Worm (Caenorhabditis elegans) whole organism, L3 larva: ENCODE measurements around the gene F26C11.3.

Experiments used
- R02D3.7 ChIP-seq: fragments of 150-350 bp; optimal IDR thresholded peaks from 2 replicates; lab custom pipeline; 2014; ENCODE audit warnings: missing biosample characterization, missing genetic modification characterization
- ama-1 ChIP-seq: fragments of 150-350 bp; optimal IDR thresholded peaks from 2 replicates; lab custom pipeline; 2018
- ceh-82 ChIP-seq: fragments of 150-350 bp; optimal IDR thresholded peaks from 2 replicates; lab custom pipeline; 2014; ENCODE audit warnings: missing biosample characterization, missing genetic modification characterization
- ceh-9 ChIP-seq: sonication (generic microtip); optimal IDR thresholded peaks from 2 replicates; lab custom pipeline; 2018; ENCODE audit warnings: missing biosample characterization, missing genetic modification characterization
- daf-12 ChIP-seq: fragments of 150-350 bp; optimal IDR thresholded peaks from 2 replicates; lab custom pipeline; 2014; ENCODE audit warnings: missing biosample characterization, missing genetic modification reagents, missing genetic modification characterization
- egl-27 ChIP-seq: sonication (generic microtip); optimal IDR thresholded peaks from 4 replicates; lab custom pipeline; 2017; ENCODE audit warnings: missing biosample characterization, missing genetic modification reagents, missing genetic modification characterization
- egl-5 ChIP-seq: fragments of 150-350 bp; optimal IDR thresholded peaks from 2 replicates; lab custom pipeline; 2017; ENCODE audit warnings: missing biosample characterization, missing genetic modification reagents, missing genetic modification characterization, inconsistent platforms
- elt-2 ChIP-seq: sonication (generic microtip); optimal IDR thresholded peaks from 2 replicates; lab custom pipeline; 2016; ENCODE audit warnings: missing genetic modification reagents, mild to moderate bottlenecking, missing genetic modification characterization, missing compliant biosample characterization
- eor-1 ChIP-seq, 2 experiments: fragments of 150-350 bp; optimal IDR thresholded peaks; 2 replicates each; lab custom pipeline; 2014 to 2018; ENCODE audit warnings: missing biosample characterization in 2 of 2, missing genetic modification characterization in 2 of 2
- hmg-11 ChIP-seq: sonication (generic microtip); optimal IDR thresholded peaks from 2 replicates; lab custom pipeline; 2016; ENCODE audit warnings: missing genetic modification characterization, missing compliant biosample characterization
- jun-1 ChIP-seq: fragments of 150-350 bp; optimal IDR thresholded peaks from 2 replicates; lab custom pipeline; 2014; ENCODE audit warnings: missing biosample characterization, missing genetic modification reagents, missing genetic modification characterization
- lin-15B ChIP-seq: fragments of 150-350 bp; optimal IDR thresholded peaks from 2 replicates; lab custom pipeline; 2014; ENCODE audit warnings: missing biosample characterization, missing genetic modification characterization
- lin-39 ChIP-seq: fragments of 150-350 bp; optimal IDR thresholded peaks from 2 replicates; lab custom pipeline; 2018; ENCODE audit warnings: missing biosample characterization, missing genetic modification reagents, missing genetic modification characterization
- lsy-12 ChIP-seq: sonication (generic microtip); optimal IDR thresholded peaks from 2 replicates; lab custom pipeline; 2016; ENCODE audit warnings: mild to moderate bottlenecking, missing genetic modification characterization, missing compliant biosample characterization
- mdl-1 ChIP-seq: fragments of 150-350 bp; optimal IDR thresholded peaks from 2 replicates; lab custom pipeline; 2014; ENCODE audit warnings: missing biosample characterization, missing genetic modification characterization
- mml-1 ChIP-seq: fragments of 150-350 bp; sonication (generic microtip); optimal IDR thresholded peaks from 3 replicates; lab custom pipeline; 2014; ENCODE audit warnings: missing biosample characterization, missing genetic modification characterization
- nfya-1 ChIP-seq: sonication (generic microtip); optimal IDR thresholded peaks from 2 replicates; lab custom pipeline; 2017; ENCODE audit warnings: missing genetic modification characterization, mild to moderate bottlenecking, missing compliant biosample characterization, antibody characterized with exemption, moderate library complexity; ENCODE audit not compliant: insufficient read depth
- nhr-11 ChIP-seq: fragments of 150-350 bp; optimal IDR thresholded peaks from 2 replicates; lab custom pipeline; 2014; ENCODE audit warnings: missing biosample characterization, missing genetic modification characterization
- nhr-12 ChIP-seq: fragments of 150-350 bp; optimal IDR thresholded peaks from 2 replicates; lab custom pipeline; 2014; ENCODE audit warnings: missing biosample characterization, missing genetic modification characterization
- nhr-23 ChIP-seq: fragments of 150-350 bp; optimal IDR thresholded peaks from 2 replicates; lab custom pipeline; 2014; ENCODE audit warnings: missing biosample characterization, missing genetic modification reagents, missing genetic modification characterization
- nhr-28 ChIP-seq: fragments of 150-350 bp; optimal IDR thresholded peaks from 2 replicates; lab custom pipeline; 2014; ENCODE audit warnings: missing biosample characterization, missing genetic modification characterization
- nhr-43 ChIP-seq: sonication (generic microtip); optimal IDR thresholded peaks from 2 replicates; lab custom pipeline; 2016; ENCODE audit warnings: mild to moderate bottlenecking, missing genetic modification characterization, missing compliant biosample characterization; ENCODE audit not compliant: poor library complexity, severe bottlenecking
- nhr-67 ChIP-seq: fragments of 150-350 bp; optimal IDR thresholded peaks from 2 replicates; lab custom pipeline; 2014; ENCODE audit warnings: missing biosample characterization, missing genetic modification characterization
- nhr-77 ChIP-seq: fragments of 150-350 bp; optimal IDR thresholded peaks from 2 replicates; lab custom pipeline; 2014; ENCODE audit warnings: missing biosample characterization, missing genetic modification characterization
- pha-4 ChIP-seq: fragments of 150-350 bp; optimal IDR thresholded peaks from 2 replicates; lab custom pipeline; 2014; ENCODE audit warnings: missing biosample characterization, missing genetic modification reagents, missing genetic modification characterization
- pqm-1 ChIP-seq: fragments of 150-350 bp; optimal IDR thresholded peaks from 2 replicates; lab custom pipeline; 2017; ENCODE audit warnings: missing biosample characterization, missing genetic modification characterization, inconsistent platforms
- sea-2 ChIP-seq: fragments of 150-350 bp; sonication (generic microtip); optimal IDR thresholded peaks from 4 replicates; lab custom pipeline; 2014; ENCODE audit warnings: missing biosample characterization, missing genetic modification reagents, missing genetic modification characterization
- skn-1 ChIP-seq: fragments of 150-350 bp; optimal IDR thresholded peaks from 2 replicates; lab custom pipeline; 2014; ENCODE audit warnings: missing biosample characterization, missing genetic modification characterization
- snpc-4 ChIP-seq: fragments of 150-350 bp; optimal IDR thresholded peaks from 2 replicates; lab custom pipeline; 2014; ENCODE audit warnings: missing biosample characterization, missing genetic modification characterization
- unc-39 ChIP-seq: sonication (generic microtip); optimal IDR thresholded peaks from 4 replicates; lab custom pipeline; 2017; ENCODE audit warnings: missing biosample characterization, missing genetic modification characterization
- ztf-11 ChIP-seq: fragments of 150-350 bp; optimal IDR thresholded peaks from 2 replicates; lab custom pipeline; 2014; ENCODE audit warnings: missing biosample characterization, missing genetic modification characterization
- ztf-4 ChIP-seq: fragments of 150-350 bp; optimal IDR thresholded peaks from 2 replicates; lab custom pipeline; 2014; ENCODE audit warnings: missing biosample characterization, missing genetic modification characterization

Gene F26C11.3

DNA sequence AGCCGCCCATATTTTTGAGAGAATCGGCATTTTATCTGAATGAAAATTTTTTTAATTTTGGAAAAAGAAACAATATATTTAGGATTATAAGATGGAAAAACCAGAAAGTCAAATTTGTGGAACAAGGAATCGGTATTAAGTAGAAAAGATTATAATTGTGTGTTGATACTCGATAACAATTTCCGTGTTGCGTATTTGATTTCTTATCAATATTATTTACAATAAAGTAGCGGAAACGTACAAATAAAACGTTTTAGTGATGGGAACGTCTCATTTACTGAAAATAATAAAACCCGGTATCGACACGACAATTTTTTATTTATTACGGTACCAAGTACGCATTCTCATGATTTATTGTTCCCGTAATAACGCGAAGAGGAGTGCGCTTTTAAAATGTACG lies 22.0 kb upstream of the F26C11.3 start, which contains the start of gene C05C10.3:
TSS of gene C05C10.3 (minus strand) at position 35 of the 400 bp plus-strand sequence.
- TF ChIP-seq lin-39 (tag; lab: Kevin White, UChicago): no peak
- no peak for TF ChIP-seq nhr-77
- no peak for TF ChIP-seq daf-12 (tag; lab: Kevin White, UChicago)
- no peak for TF ChIP-seq hmg-11 (tag; lab: Kevin White, UChicago)
- no peak for TF ChIP-seq R02D3.7 (tag; lab: Kevin White, UChicago)
- peak; percentile 60 for TF ChIP-seq elt-2 (tag; lab: Kevin White, UChicago)
- TF ChIP-seq skn-1 (tag; lab: Kevin White, UChicago): no peak
- TF ChIP-seq mml-1 (tag; lab: Kevin White, UChicago): no peak
- no peak for TF ChIP-seq nhr-67
- no peak for TF ChIP-seq sea-2 (GFP tag; lab: Kevin White, UChicago)
- no peak for TF ChIP-seq egl-27 (tag; lab: Kevin White, UChicago)
- peak; percentile 75 for TF ChIP-seq pqm-1 (tag; lab: Kevin White, UChicago)
- no peak for TF ChIP-seq eor-1 (tag; optimal IDR thresholded peaks at IDR 0.05; lab: Kevin White, UChicago)
- no peak for TF ChIP-seq nhr-43 (tag; lab: Kevin White, UChicago)
- TF ChIP-seq pha-4 (tag; lab: Kevin White, UChicago): peak; percentile 6
- TF ChIP-seq ztf-11 (tag; lab: Kevin White, UChicago): no peak
- no peak for TF ChIP-seq nhr-23
- TF ChIP-seq ceh-9 (tag; lab: Kevin White, UChicago): no peak
- no peak for TF ChIP-seq ama-1 (lab: Kevin White, UChicago)
- TF ChIP-seq unc-39: no peak
- TF ChIP-seq snpc-4 (tag; lab: Kevin White, UChicago): no peak

DNA sequence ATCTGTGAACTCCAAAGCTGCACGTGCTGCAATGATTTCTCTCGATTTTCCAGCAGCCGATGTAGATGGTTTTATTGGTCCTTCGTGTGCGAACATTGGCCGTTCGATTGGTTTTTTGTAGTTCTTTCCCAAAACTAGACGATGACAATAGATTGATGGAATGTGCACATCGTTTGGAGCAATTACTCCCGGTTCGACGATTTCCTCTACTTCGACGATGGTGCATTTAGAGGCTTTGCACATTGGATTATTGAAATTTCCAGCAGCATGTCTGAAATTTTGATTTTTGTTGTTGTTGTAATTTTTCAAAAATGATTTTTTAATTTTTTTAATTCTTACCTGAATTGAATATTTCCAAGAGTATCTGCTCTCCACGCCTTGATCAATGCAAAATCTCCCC lies 20.8 kb upstream of the F26C11.3 start:
- TF ChIP-seq nfya-1 (tag; lab: Kevin White, UChicago) (no peak), ama-1 (lab: Kevin White, UChicago) (peak; percentile 55)

ce11 chrII:9935044-9935599 lies 20.2 kb upstream of the F26C11.3 start:
- no peak for TF ChIP-seq lin-39 (tag; lab: Kevin White, UChicago)
- TF ChIP-seq nhr-12 (tag; lab: Kevin White, UChicago): no peak
- no peak for TF ChIP-seq mml-1 (tag; lab: Kevin White, UChicago)
- peak; percentile 38 for TF ChIP-seq pha-4 (tag; lab: Kevin White, UChicago)
- peak; percentile 37 for TF ChIP-seq ama-1 (lab: Kevin White, UChicago)
- no peak for TF ChIP-seq ztf-4 (tag; lab: Kevin White, UChicago)
- TF ChIP-seq nhr-11 (tag; lab: Kevin White, UChicago): no peak
- TF ChIP-seq nhr-28: no peak
- TF ChIP-seq elt-2 (tag; lab: Kevin White, UChicago): peak; percentile 83
- TF ChIP-seq ceh-9 (tag; lab: Kevin White, UChicago): no peak
- no peak for TF ChIP-seq mdl-1
- TF ChIP-seq nhr-43 (tag; lab: Kevin White, UChicago): no peak
- TF ChIP-seq lin-15B (tag; lab: Kevin White, UChicago): no peak
- no peak for TF ChIP-seq nhr-77
- TF ChIP-seq jun-1 (tag; lab: Kevin White, UChicago): no peak
- peak; percentile 82 for TF ChIP-seq pqm-1 (tag; lab: Kevin White, UChicago)
- TF ChIP-seq snpc-4 (tag; lab: Kevin White, UChicago): no peak

DNA sequence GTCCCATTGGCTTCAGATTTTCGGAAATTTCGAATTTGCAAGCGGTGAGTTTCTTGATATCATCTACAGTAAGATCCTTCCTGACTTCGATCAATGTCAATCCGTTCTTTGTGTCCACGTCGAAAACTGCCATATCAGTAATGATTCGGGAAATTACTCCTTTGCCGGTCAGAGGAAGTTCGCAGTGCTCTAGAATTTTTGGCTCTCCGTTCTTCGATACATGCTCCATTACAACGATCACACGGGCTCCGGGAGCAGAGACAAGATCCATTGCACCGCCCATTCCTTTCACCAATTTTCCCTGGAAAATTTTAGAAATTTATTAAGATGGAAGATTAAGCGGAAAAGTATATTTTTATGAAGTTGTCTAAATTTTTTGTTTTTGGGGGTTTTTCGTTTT lies 19.7 kb upstream of the F26C11.3 start:
- TF ChIP-seq nhr-43 (tag; lab: Kevin White, UChicago) (peak; percentile 41), ama-1 (lab: Kevin White, UChicago) (peak; percentile 86), ceh-82 (tag; lab: Kevin White, UChicago) (no peak)

DNA sequence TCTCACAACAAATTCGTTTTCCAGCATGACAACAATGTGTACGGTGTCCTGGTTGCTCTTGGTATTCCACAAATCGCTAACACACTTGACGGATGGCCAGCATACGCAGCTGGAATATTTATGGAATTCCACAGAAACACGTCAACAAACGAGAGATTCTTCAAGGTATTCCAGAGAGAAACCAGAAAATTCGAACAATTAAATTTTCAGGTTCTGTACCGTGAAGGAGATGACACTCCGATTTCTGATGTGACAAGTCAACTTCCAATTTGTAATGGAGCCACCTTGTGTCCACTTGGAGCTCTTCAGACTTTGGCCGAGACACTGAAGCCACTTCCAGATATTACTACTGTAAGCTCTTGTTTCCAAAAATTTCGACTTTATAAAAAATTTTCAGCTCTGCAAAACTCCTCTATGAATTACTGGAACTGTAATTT lies 19.1 kb upstream of the F26C11.3 start:
- TF ChIP-seq egl-5 (tag; lab: Kevin White, UChicago) (no peak), R02D3.7 (tag; lab: Kevin White, UChicago) (no peak), eor-1 (tag; optimal IDR thresholded peaks at IDR 0.05; lab: Kevin White, UChicago) (no peak), elt-2 (tag; lab: Kevin White, UChicago) (peak; percentile 11), ceh-9 (tag; lab: Kevin White, UChicago) (no peak), lsy-12 (tag; lab: Kevin White, UChicago) (peak; percentile 29), nhr-43 (tag; lab: Kevin White, UChicago) (peak; percentile 60), lin-39 (tag; lab: Kevin White, UChicago) (no peak), ama-1 (lab: Kevin White, UChicago) (peak; percentile 92), nfya-1 (tag; lab: Kevin White, UChicago) (no peak)
